Worm (Caenorhabditis elegans) whole organism, early embryonic: ENCODE data around the gene cdc-25.2.

Source experiments
- B0310.2 ChIP-seq: sonication (generic microtip); optimal IDR thresholded peaks from 2 replicates; lab custom pipeline; 2016; ENCODE audit warnings: mild to moderate bottlenecking, missing genetic modification characterization, missing compliant biosample characterization
- F13C5.2 ChIP-seq: sonication (generic microtip); optimal IDR thresholded peaks from 2 replicates; lab custom pipeline; 2017; ENCODE audit warnings: mild to moderate bottlenecking, missing genetic modification characterization, inconsistent platforms, missing compliant biosample characterization
- aly-1 ChIP-seq: sonication (generic microtip); optimal IDR thresholded peaks from 2 replicates; lab custom pipeline; 2016; ENCODE audit warnings: missing genetic modification characterization, missing compliant biosample characterization
- ama-1 ChIP-seq: fragments of 150-350 bp; optimal IDR thresholded peaks from 2 replicates; lab custom pipeline; 2014
- ceh-13 ChIP-seq: fragments of 200-800 bp; sonication (Bioruptor generic); optimal IDR thresholded peaks from 2 replicates; lab custom pipeline; 2018; ENCODE audit warnings: mild to moderate bottlenecking, missing genetic modification characterization, missing compliant biosample characterization
- ceh-36 ChIP-seq: sonication (generic microtip); optimal IDR thresholded peaks from 2 replicates; lab custom pipeline; 2016; ENCODE audit warnings: missing genetic modification characterization, inconsistent platforms, missing compliant biosample characterization
- ets-7 ChIP-seq: sonication (generic microtip); optimal IDR thresholded peaks from 2 replicates; lab custom pipeline; 2016; ENCODE audit warnings: missing genotype, missing genetic modification characterization, missing compliant biosample characterization
- flt-1 ChIP-seq: fragments of 200-800 bp; sonication (Bioruptor generic); IDR thresholded peaks from 2 replicates; pipeline ENCODE4 v1.3.6; 2022; ENCODE audit warnings: missing genetic modification characterization, missing compliant biosample characterization
- hmg-4 ChIP-seq: fragments of 200-800 bp; sonication (Bioruptor generic); optimal IDR thresholded peaks from 2 replicates; lab custom pipeline; 2018; ENCODE audit warnings: mild to moderate bottlenecking, missing genetic modification characterization, missing compliant biosample characterization
- hnd-1 ChIP-seq: sonication (generic microtip); optimal IDR thresholded peaks from 2 replicates; lab custom pipeline; 2016; ENCODE audit warnings: missing genetic modification characterization, missing compliant biosample characterization
- pes-1 ChIP-seq: fragments of 200-800 bp; sonication (Bioruptor generic); IDR thresholded peaks from 2 replicates; pipeline ENCODE4 v1.3.6; 2022; ENCODE audit warnings: missing genetic modification reagents, missing genetic modification characterization, missing compliant biosample characterization
- scrt-1 ChIP-seq: fragments of 200-800 bp; sonication (Bioruptor generic); IDR thresholded peaks from 2 replicates; pipeline ENCODE4 v1.3.6; 2022; ENCODE audit warnings: missing genetic modification characterization, missing compliant biosample characterization
- tbx-37 ChIP-seq: fragments of 200-800 bp; sonication (Bioruptor generic); conservative IDR thresholded peaks from 2 replicates; pipeline ENCODE4 v1.3.6; 2022; ENCODE audit warnings: missing genetic modification reagents, missing genetic modification characterization, missing compliant biosample characterization
- tra-4 ChIP-seq: sonication (generic microtip); optimal IDR thresholded peaks from 2 replicates; lab custom pipeline; 2017; ENCODE audit warnings: missing genetic modification characterization, missing compliant biosample characterization

DNA sequence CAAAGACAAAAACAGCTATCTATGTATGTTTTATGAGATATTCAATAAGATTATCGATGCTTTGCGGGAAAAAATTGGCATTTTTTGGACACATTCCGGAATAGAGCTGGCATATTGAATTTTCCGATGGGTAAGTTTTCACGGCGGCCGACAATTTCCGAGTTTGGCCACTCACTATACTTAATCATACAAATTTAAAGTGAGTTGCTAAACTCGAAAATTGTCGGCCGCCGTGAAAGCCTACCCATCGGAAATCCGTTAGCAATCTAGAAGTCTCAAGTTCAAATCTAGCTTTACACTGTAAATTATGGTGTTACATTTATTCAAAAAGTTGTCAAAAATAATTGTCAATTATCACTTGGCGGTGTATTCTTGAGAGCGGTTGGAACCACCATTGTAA lies 16.2 kb upstream of the cdc-25.2 start:
- no peak for TF ChIP-seq tra-4
- no peak for TF ChIP-seq F13C5.2
- no peak for TF ChIP-seq ets-7 (tag; lab: Kevin White, UChicago)
- no peak for TF ChIP-seq flt-1 (GFP tag; lab: Robert Waterston, UW)
- TF ChIP-seq scrt-1 (GFP tag; lab: Robert Waterston, UW): no peak
- no peak for TF ChIP-seq ama-1 (lab: Kevin White, UChicago)
- no peak for TF ChIP-seq hmg-4 (GFP tag; lab: Kevin White, UChicago)
- TF ChIP-seq ceh-36 (tag; lab: Kevin White, UChicago): no peak
- no peak for TF ChIP-seq pes-1 (GFP tag; lab: Robert Waterston, UW)
- TF ChIP-seq ceh-13: no peak
- TF ChIP-seq aly-1 (tag; lab: Kevin White, UChicago): no peak
- no peak for TF ChIP-seq tbx-37 (GFP tag; lab: Robert Waterston, UW)
- no peak for TF ChIP-seq hnd-1
- no peak for TF ChIP-seq B0310.2
